Worm (Caenorhabditis elegans): ENCODE measurements around the gene srbc-1.

Gene srbc-1

ce11 chrV:3315308-3315707 is 13.5 kb upstream of the srbc-1 start, which contains the start of gene arrd-19 (continued):
- TF ChIP-seq ceh-27 (GFP tag; optimal IDR thresholded peaks at IDR 0.05) = peak; percentile 63
- peak; percentile 65 for TF ChIP-seq attf-5 (GFP tag; optimal IDR thresholded peaks at IDR 0.05)
- TF ChIP-seq F22D6.2 (tag; optimal IDR thresholded peaks at IDR 0.05) = peak; percentile 69
- TF ChIP-seq ZK185.1 (tag; optimal IDR thresholded peaks at IDR 0.05; ENCODE audit: poor library complexity, severe bottlenecking) = peak; percentile 51
- TF ChIP-seq Y53G8AR.9 (GFP tag; conservative IDR thresholded peaks at IDR 0.05) = peak; percentile 47; the same call in 1 of the 2 replicates

- TF ChIP-seq sptf-2 (GFP tag; optimal IDR thresholded peaks at IDR 0.05) (no peak), C06A6.2 (GFP tag; conservative IDR thresholded peaks at IDR 0.05) (no peak), hrde-1 (tag; optimal IDR thresholded peaks at IDR 0.05; ENCODE audit: borderline replicate concordance) (no peak), attf-5 (GFP tag; optimal IDR thresholded peaks at IDR 0.05) (peak; percentile 11), hmg-1.2 (GFP tag; IDR thresholded peaks at IDR 0.05) (peak; percentile 74; the same call in 1 of the 2 replicates), F55B11.4 (tag; optimal IDR thresholded peaks at IDR 0.05; ENCODE audit: borderline replicate concordance, insufficient read depth) (no peak), Y53F4B.3 (GFP tag; IDR thresholded peaks at IDR 0.05) (no peak), D2030.7 (GFP tag; IDR thresholded peaks at IDR 0.05) (no peak), nfyb-1 (GFP tag; IDR thresholded peaks at IDR 0.05) (peak; percentile 72; the same call in 1 of the 2 replicates), F23B12.7 (tag; optimal IDR thresholded peaks at IDR 0.05; ENCODE audit: insufficient read depth) (no peak), Y53G8AR.9 (GFP tag; conservative IDR thresholded peaks at IDR 0.05) (no peak), dox-1 (GFP tag; IDR thresholded peaks at IDR 0.05) (peak; percentile 86), ztf-18 (tag; optimal IDR thresholded peaks at IDR 0.05) (no peak), snpc-1.3 (tag; optimal IDR thresholded peaks at IDR 0.05; ENCODE audit: insufficient read depth) (no peak), lin-26 (GFP tag; IDR thresholded peaks at IDR 0.05) (no peak), nhr-80 (tag; optimal IDR thresholded peaks at IDR 0.05) (peak; percentile 56), pbrm-1 (GFP tag; IDR thresholded peaks at IDR 0.05) (no peak), madf-10 (tag; optimal IDR thresholded peaks at IDR 0.05) (no peak), hlh-12 (tag; optimal IDR thresholded peaks at IDR 0.05) (no peak), athp-1 (tag; optimal IDR thresholded peaks at IDR 0.05) (no peak), akir-1 (GFP tag; optimal IDR thresholded peaks at IDR 0.05) (no peak), rec-8 (tag; optimal IDR thresholded peaks at IDR 0.05) (no peak), F49E8.2 (tag; optimal IDR thresholded peaks at IDR 0.05; ENCODE audit: insufficient read depth) (no peak), T07F8.4 (tag; optimal IDR thresholded peaks at IDR 0.05) (no peak), unc-62 (GFP tag; optimal IDR thresholded peaks at IDR 0.05) (no peak), let-526 (GFP tag; IDR thresholded peaks at IDR 0.05) (no peak), B0035.1 (tag; optimal IDR thresholded peaks at IDR 0.05) (no peak), ekl-4 (GFP tag; IDR thresholded peaks at IDR 0.05) (no peak), tlf-1 (GFP tag; optimal IDR thresholded peaks at IDR 0.05) (no peak), rcor-1 (GFP tag; IDR thresholded peaks at IDR 0.05) (peak; percentile 66)
Measured at ce11 chrV:3312067-3312666, 10.4 kb upstream of the srbc-1 start, which contains the start of gene arrd-18. Gene arrd-18 (minus strand): TSS chrV:3312117.

ce11 chrV:3308169-3308568 is 6.4 kb upstream of the srbc-1 start, which contains the start of gene srbc-3:
Gene srbc-3 (plus strand): TSS chrV:3308469.
- TF ChIP-seq K11D2.4 (GFP tag; IDR thresholded peaks at IDR 0.05) (no peak), die-1 (tag; optimal IDR thresholded peaks at IDR 0.05) (no peak), F33H1.4 (GFP tag; IDR thresholded peaks at IDR 0.05) (no peak), mel-28 (tag; optimal IDR thresholded peaks at IDR 0.05; ENCODE audit: borderline replicate concordance) (no peak), madf-3 (GFP tag; IDR thresholded peaks at IDR 0.05) (no peak), C06A6.2 (GFP tag; conservative IDR thresholded peaks at IDR 0.05) (no peak), ceh-40 (GFP tag; IDR thresholded peaks at IDR 0.05) (no peak)

Data from whole organism, young adult.